Fruit fly (Drosophila melanogaster): ENCODE results near the gene Spn.

Gene Spn

dm6 chr3L:2467424-2467838, 86.7 kb downstream of the Spn start (continued):
- peak; percentile 65 for TF ChIP-seq cwo (GFP tag; optimal IDR thresholded peaks at IDR 0.05)
- TF ChIP-seq CG12942 (GFP tag; optimal IDR thresholded peaks at IDR 0.05): peak; percentile 50
- peak; percentile 16 for TF ChIP-seq CG11398 (GFP tag; optimal IDR thresholded peaks at IDR 0.05)
- peak; percentile 77; the same call in 1 of the 2 replicates for TF ChIP-seq Awh (GFP tag; IDR thresholded peaks at IDR 0.05)
- 0 out of 2 replicates have a peak, but pooled peaks have one; percentile 32 for TF ChIP-seq CG10321 (GFP tag; IDR thresholded peaks at IDR 0.05)
- peak; percentile 66 for TF ChIP-seq HHEX (GFP tag; optimal IDR thresholded peaks at IDR 0.05)
- TF ChIP-seq sc (optimal IDR thresholded peaks at IDR 0.05): no peak
- TF ChIP-seq sc (GFP tag; optimal IDR thresholded peaks at IDR 0.05): peak; percentile 23
- peak; percentile 31 to 35 for TF ChIP-seq Pdp1 (GFP tag; optimal IDR thresholded peaks at IDR 0.05)
- TF ChIP-seq Vsx1 (GFP tag; optimal IDR thresholded peaks at IDR 0.05): peak; percentile 46
- TF ChIP-seq ci (GFP tag; IDR thresholded peaks at IDR 0.05): peak; percentile 49; the same call in 1 of the 3 replicates
- no peak for TF ChIP-seq gfzf (GFP tag; optimal IDR thresholded peaks at IDR 0.05)
- peak; percentile 67 for TF ChIP-seq az2 (GFP tag; optimal IDR thresholded peaks at IDR 0.05)
- peak; percentile 43 for TF ChIP-seq CG10654 (GFP tag; optimal IDR thresholded peaks at IDR 0.05)
- peak; percentile 80 for TF ChIP-seq trem (tag; optimal IDR thresholded peaks at IDR 0.05)
- TF ChIP-seq crol (GFP tag; IDR thresholded peaks at IDR 0.05): no peak
- peak; percentile 66 for TF ChIP-seq stc (GFP tag; IDR thresholded peaks at IDR 0.05)
- TF ChIP-seq pnt (GFP tag; optimal IDR thresholded peaks at IDR 0.05): peak; percentile 47
- TF ChIP-seq zen2 (GFP tag; IDR thresholded peaks at IDR 0.05; ENCODE audit: partially characterized antibody): no peak
- peak; percentile 88 for TF ChIP-seq sob (GFP tag; IDR thresholded peaks at IDR 0.05)
- peak; percentile 74 for TF ChIP-seq HLH3B (GFP tag; IDR thresholded peaks at IDR 0.05)
- peak; percentile 32 for TF ChIP-seq CG12659 (GFP tag; optimal IDR thresholded peaks at IDR 0.05)
- TF ChIP-seq nerfin-1 (tag; optimal IDR thresholded peaks at IDR 0.05): peak; percentile 76
- peak; percentile 51; the same call in 1 of the 2 replicates for TF ChIP-seq CG11247 (GFP tag; IDR thresholded peaks at IDR 0.05)
- 0 out of 2 replicates have a peak, but pooled peaks have one; percentile 39 for TF ChIP-seq Doc2 (GFP tag; IDR thresholded peaks at IDR 0.05)
- peak; percentile 17 for TF ChIP-seq CG10274 (GFP tag; optimal IDR thresholded peaks at IDR 0.05)
- no peak for TF ChIP-seq CG34224 (GFP tag; IDR thresholded peaks at IDR 0.05; ENCODE audit: partially characterized antibody)
- no peak for TF ChIP-seq dm (GFP tag; optimal IDR thresholded peaks at IDR 0.05)
- TF ChIP-seq CG31224 (GFP tag; IDR thresholded peaks at IDR 0.05): peak; percentile 52; the same call in 1 of the 2 replicates
- TF ChIP-seq Lim3 (GFP tag; IDR thresholded peaks at IDR 0.05): no peak
- TF ChIP-seq CG1603 (tag; optimal IDR thresholded peaks at IDR 0.05): peak; percentile 25
- TF ChIP-seq CG4328 (GFP tag; optimal IDR thresholded peaks at IDR 0.05): peak; percentile 35
- TF ChIP-seq zfh1 (GFP tag; IDR thresholded peaks at IDR 0.05): peak; percentile 61
- peak in 1 of 2 experiments; percentile 59 for TF ChIP-seq Eip74EF (GFP tag; optimal IDR thresholded peaks at IDR 0.05)
- peak; percentile 52 for TF ChIP-seq CG3281 (GFP tag; optimal IDR thresholded peaks at IDR 0.05)
- no peak for TF ChIP-seq ato (GFP tag; IDR thresholded peaks at IDR 0.05; ENCODE audit: partially characterized antibody)
- peak; percentile 37 for TF ChIP-seq caup (GFP tag; optimal IDR thresholded peaks at IDR 0.05; ENCODE audit: severe bottlenecking)
- TF ChIP-seq Dp (GFP tag; optimal IDR thresholded peaks at IDR 0.05): no peak
- peak; percentile 64 for TF ChIP-seq PHDP (tag; optimal IDR thresholded peaks at IDR 0.05)
- TF ChIP-seq seq (GFP tag; IDR thresholded peaks at IDR 0.05): 0 out of 2 replicates have a peak, but pooled peaks have one; percentile 52
- TF ChIP-seq sima (GFP tag; optimal IDR thresholded peaks at IDR 0.05): no peak
- TF ChIP-seq chinmo (GFP tag; IDR thresholded peaks at IDR 0.05; ENCODE audit: partially characterized antibody): 0 out of 4 replicates have a peak, but pooled peaks have one; percentile 25
- peak; percentile 91 for TF ChIP-seq Ptx1 (GFP tag; IDR thresholded peaks at IDR 0.05)
- peak; percentile 56 for TF ChIP-seq tx (GFP tag; optimal IDR thresholded peaks at IDR 0.05)
- peak; percentile 64 for TF ChIP-seq Ada2b (GFP tag; IDR thresholded peaks at IDR 0.05)
- TF ChIP-seq CG16863 (GFP tag; optimal IDR thresholded peaks at IDR 0.05): peak; percentile 70
- TF ChIP-seq CG3995 (GFP tag; optimal IDR thresholded peaks at IDR 0.05): no peak
- peak; percentile 12 for TF ChIP-seq CG30020 (tag; optimal IDR thresholded peaks at IDR 0.05)
- TF ChIP-seq Jarid2 (GFP tag; optimal IDR thresholded peaks at IDR 0.05): no peak
- no peak for TF ChIP-seq CG16813 (GFP tag; IDR thresholded peaks at IDR 0.05; ENCODE audit: partially characterized antibody)
